Worm (Caenorhabditis elegans) whole organism, L2 larva: ENCODE results near the gene btf-1.

Source experiments
- F13H6.1 ChIP-seq: sonication (generic microtip); optimal IDR thresholded peaks from 2 replicates; lab custom pipeline; 2016; ENCODE audit warnings: missing genetic modification characterization, missing compliant biosample characterization
- egl-27 ChIP-seq: sonication (generic microtip); optimal IDR thresholded peaks from 3 replicates; lab custom pipeline; 2017; ENCODE audit warnings: missing biosample characterization, missing genetic modification reagents, missing genetic modification characterization
- elt-1 ChIP-seq: fragments of 150-350 bp; optimal IDR thresholded peaks from 2 replicates; lab custom pipeline; 2014; ENCODE audit warnings: missing biosample characterization, missing genetic modification characterization
- fos-1 ChIP-seq: fragments of 150-350 bp; optimal IDR thresholded peaks from 2 replicates; lab custom pipeline; 2014; ENCODE audit warnings: missing biosample characterization, missing genetic modification characterization
- lin-11 ChIP-seq: fragments of 150-350 bp; sonication (generic microtip); optimal IDR thresholded peaks from 2 replicates; lab custom pipeline; 2014; ENCODE audit warnings: missing biosample characterization, missing genetic modification characterization, inconsistent platforms, mixed read lengths
- lsy-2 ChIP-seq, 2 experiments: fragments of 150-350 bp in 1 of 2; sonication (generic microtip) in 1 of 2; optimal IDR thresholded peaks; 2 replicates each; lab custom pipeline; 2014 to 2017; ENCODE audit warnings: missing biosample characterization in 2 of 2, missing genetic modification characterization in 2 of 2
- mab-5 ChIP-seq: fragments of 150-350 bp; optimal IDR thresholded peaks from 2 replicates; lab custom pipeline; 2014; ENCODE audit warnings: missing biosample characterization, missing genetic modification characterization
- nhr-25 ChIP-seq: fragments of 150-350 bp; sonication (generic microtip); optimal IDR thresholded peaks from 3 replicates; lab custom pipeline; 2014; ENCODE audit warnings: missing biosample characterization, missing genetic modification characterization
- peb-1 ChIP-seq: fragments of 150-350 bp; optimal IDR thresholded peaks from 2 replicates; lab custom pipeline; 2014; ENCODE audit warnings: missing biosample characterization, missing genetic modification characterization
- sma-3 ChIP-seq: sonication (generic microtip); optimal IDR thresholded peaks from 2 replicates; lab custom pipeline; 2016; ENCODE audit warnings: missing genetic modification reagents, missing genetic modification characterization, missing compliant biosample characterization

Gene btf-1

DNA sequence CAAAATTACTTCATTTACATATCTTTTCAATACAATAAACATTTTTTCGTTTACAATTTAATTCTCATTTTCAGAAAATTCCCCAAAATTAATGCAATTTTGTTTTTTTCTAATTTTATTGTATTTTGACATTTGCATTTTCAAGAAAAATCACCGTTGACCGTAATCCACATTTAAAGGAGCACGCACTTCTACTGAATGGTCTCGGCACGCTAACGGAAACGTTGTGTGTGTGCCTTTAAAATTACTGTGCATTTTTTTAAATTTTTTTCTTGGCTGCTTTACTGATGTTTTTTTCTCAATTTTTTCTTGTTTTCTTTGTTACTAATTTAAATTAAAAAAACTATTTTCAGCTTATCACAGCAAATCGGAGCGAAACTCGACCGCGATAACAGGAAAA is 60.6 kb downstream of the btf-1 start:
- TF ChIP-seq peb-1 (tag; lab: Kevin White, UChicago) (no peak), lin-11 (tag; lab: Kevin White, UChicago) (no peak), F13H6.1 (tag; lab: Kevin White, UChicago) (no peak), mab-5 (tag; lab: Kevin White, UChicago) (no peak), sma-3 (GFP tag; lab: Kevin White, UChicago) (no peak), fos-1 (tag; lab: Kevin White, UChicago) (no peak), elt-1 (tag; lab: Kevin White, UChicago) (no peak), egl-27 (no peak), nhr-25 (tag; lab: Kevin White, UChicago) (no peak), lsy-2 (tag; optimal IDR thresholded peaks at IDR 0.05; lab: Kevin White, UChicago) (no peak)
